Worm (Caenorhabditis elegans): Measurements from ENCODE around the gene F54C9.7.

F54C9.7 gene

DNA sequence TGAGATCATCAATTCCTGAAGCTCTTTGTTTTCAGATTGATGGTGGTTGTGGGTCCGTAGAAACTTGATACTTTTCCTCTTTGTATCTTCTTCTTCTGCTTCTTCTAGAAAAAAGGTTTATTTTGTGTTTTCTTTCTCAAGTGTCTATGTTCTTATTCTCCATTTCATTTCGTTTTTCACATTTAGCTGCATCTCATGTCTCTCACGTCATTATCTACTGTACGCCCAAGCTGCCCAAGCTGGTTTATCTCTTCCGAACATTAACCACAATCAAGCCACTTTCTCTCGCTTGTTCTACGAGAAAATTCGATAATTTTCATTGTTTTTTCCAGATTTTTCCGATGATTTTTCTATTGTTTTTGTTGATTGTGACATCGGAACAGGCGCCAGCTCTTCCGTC, 26.1 kb downstream of the F54C9.7 start, which contains the start of gene F28C6.5:
F28C6.5 (plus strand) TSS at position 301 of the 400 bp plus-strand sequence.
- no peak for TF ChIP-seq arid-1 (GFP tag; conservative IDR thresholded peaks at IDR 0.05)
- no peak for TF ChIP-seq vab-7 (GFP tag; IDR thresholded peaks at IDR 0.05)

DNA sequence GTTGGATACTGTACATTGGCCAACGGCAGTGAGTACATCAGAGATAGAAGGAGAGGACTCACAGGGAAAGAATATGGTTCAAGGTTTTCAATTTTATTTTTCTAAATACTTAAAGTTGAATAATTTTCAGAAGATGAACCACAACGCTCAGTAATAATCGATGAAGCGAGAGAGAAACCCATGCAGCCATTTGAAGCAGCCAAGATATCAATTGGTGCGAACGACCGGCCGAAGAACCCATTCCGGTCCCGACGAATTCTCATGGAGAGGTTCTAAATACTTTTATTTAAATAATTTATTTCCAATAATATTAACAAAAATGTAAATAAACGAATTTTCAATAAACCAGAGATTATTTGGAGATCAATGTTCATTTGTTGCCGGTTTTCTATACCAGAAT, 27.0 kb downstream of the F54C9.7 start, which contains the start of gene pigg-1:
pigg-1 (minus strand) TSS at position 101 of the 400 bp plus-strand sequence.
- no peak for TF ChIP-seq nhr-76 (tag; optimal IDR thresholded peaks at IDR 0.05)
- no peak for TF ChIP-seq nhr-10 (tag; optimal IDR thresholded peaks at IDR 0.05)
- TF ChIP-seq aha-1 (tag): peak; percentile 30
- TF ChIP-seq spr-3 (GFP tag; optimal IDR thresholded peaks at IDR 0.05): no peak
- TF ChIP-seq rbr-2 (tag; optimal IDR thresholded peaks at IDR 0.05): no peak
- no peak for TF ChIP-seq T26A8.4 (GFP tag; IDR thresholded peaks at IDR 0.05)
- TF ChIP-seq ama-1 (optimal IDR thresholded peaks at IDR 0.05): no peak

DNA sequence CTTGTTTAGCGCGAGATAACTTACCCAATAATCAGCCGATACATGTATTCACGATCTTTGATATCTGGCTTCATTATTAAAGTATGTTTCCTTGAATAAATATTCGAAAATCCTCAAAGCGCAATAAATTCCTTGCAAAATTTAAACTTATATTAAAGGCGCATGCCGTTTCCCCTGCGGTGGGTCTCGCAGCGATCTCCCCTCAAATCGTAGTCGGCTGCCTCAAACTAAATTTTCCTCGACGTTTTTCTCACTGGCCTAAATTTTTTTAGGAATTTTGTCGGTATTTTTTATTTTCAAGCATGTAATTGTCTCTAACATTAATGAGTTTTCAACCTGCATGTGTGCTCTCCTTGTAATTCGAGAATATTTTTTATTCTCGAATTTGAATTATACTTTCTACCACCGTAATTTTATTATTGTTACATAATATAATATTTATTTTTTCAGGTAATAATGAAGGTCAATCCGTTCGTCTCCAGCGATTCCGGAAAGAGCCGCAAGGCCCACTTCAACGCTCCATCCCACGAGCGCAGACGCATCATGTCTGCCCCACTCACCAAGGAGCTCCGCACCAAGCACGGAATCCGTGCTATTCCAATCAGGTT, 29.3 kb downstream of the F54C9.7 start, which contains the start of the genes cpf-1 and rpl-26:
cpf-1 (minus strand) TSS at position 104 of the 608 bp plus-strand sequence.
rpl-26 (plus strand) TSS at position 449 of the 608 bp plus-strand sequence.
- peak; percentile 32 for TF ChIP-seq rbr-2 (tag; optimal IDR thresholded peaks at IDR 0.05)
- no peak for TF ChIP-seq nhr-102 (tag; optimal IDR thresholded peaks at IDR 0.05)
- TF ChIP-seq zfp-2 (tag; optimal IDR thresholded peaks at IDR 0.05): no peak
- TF ChIP-seq nhr-41 (GFP tag; IDR thresholded peaks at IDR 0.05): no peak
- no peak for TF ChIP-seq dve-1 (tag; optimal IDR thresholded peaks at IDR 0.05; ENCODE audit: insufficient read depth)
- no peak for TF ChIP-seq zip-2 (tag; optimal IDR thresholded peaks at IDR 0.05)
- no peak for TF ChIP-seq daf-16 (GFP tag; optimal IDR thresholded peaks at IDR 0.05)
- TF ChIP-seq daf-16 (tag; optimal IDR thresholded peaks at IDR 0.05): no peak
- peak in 1 of 2 experiments; percentile 89 for TF ChIP-seq lsy-2 (tag; optimal IDR thresholded peaks at IDR 0.05)
- TF ChIP-seq nhr-11 (tag; optimal IDR thresholded peaks at IDR 0.05): peak; percentile 23
- TF ChIP-seq ceh-32 (tag; optimal IDR thresholded peaks at IDR 0.05; ENCODE audit: poor library complexity): no peak
- peak; percentile 15 for TF ChIP-seq nhr-6 (tag; optimal IDR thresholded peaks at IDR 0.05)
- TF ChIP-seq fkh-10 (GFP tag; optimal IDR thresholded peaks at IDR 0.05): peak; percentile 24
- TF ChIP-seq mes-2 (tag; optimal IDR thresholded peaks at IDR 0.05; ENCODE audit: poor library complexity, severe bottlenecking): peak; percentile 78
- peak; percentile 78 for TF ChIP-seq nhr-28 (tag; optimal IDR thresholded peaks at IDR 0.05)
- peak; percentile 61 for TF ChIP-seq aha-1 (tag)
- no peak for TF ChIP-seq lin-29 (GFP tag; IDR thresholded peaks at IDR 0.05)
- TF ChIP-seq zag-1 (tag; optimal IDR thresholded peaks at IDR 0.05): no peak
- TF ChIP-seq zfp-3 (GFP tag; conservative IDR thresholded peaks at IDR 0.05): no peak
- TF ChIP-seq dpl-1 (GFP tag; optimal IDR thresholded peaks at IDR 0.05): peak; percentile 70
- TF ChIP-seq nhr-77 (tag; optimal IDR thresholded peaks at IDR 0.05): peak; percentile 57
- TF ChIP-seq saeg-2 (GFP tag; IDR thresholded peaks at IDR 0.05): no peak
- peak; percentile 63 for TF ChIP-seq lin-38 (GFP tag; IDR thresholded peaks at IDR 0.05)
- no peak for TF ChIP-seq spr-3 (GFP tag; optimal IDR thresholded peaks at IDR 0.05)
- 0 out of 2 replicates have a peak, but pooled peaks have one; percentile 21 for TF ChIP-seq hmg-1.1 (GFP tag; IDR thresholded peaks at IDR 0.05)
- peak; percentile 28 for TF ChIP-seq hlh-11 (tag; optimal IDR thresholded peaks at IDR 0.05)
- no peak for TF ChIP-seq nhr-48 (tag; optimal IDR thresholded peaks at IDR 0.05)
- 0 out of 2 replicates have a peak, but pooled peaks have one; percentile 11 for TF ChIP-seq T26A8.4 (GFP tag; IDR thresholded peaks at IDR 0.05)
- TF ChIP-seq ceh-28 (tag; optimal IDR thresholded peaks at IDR 0.05): no peak

DNA sequence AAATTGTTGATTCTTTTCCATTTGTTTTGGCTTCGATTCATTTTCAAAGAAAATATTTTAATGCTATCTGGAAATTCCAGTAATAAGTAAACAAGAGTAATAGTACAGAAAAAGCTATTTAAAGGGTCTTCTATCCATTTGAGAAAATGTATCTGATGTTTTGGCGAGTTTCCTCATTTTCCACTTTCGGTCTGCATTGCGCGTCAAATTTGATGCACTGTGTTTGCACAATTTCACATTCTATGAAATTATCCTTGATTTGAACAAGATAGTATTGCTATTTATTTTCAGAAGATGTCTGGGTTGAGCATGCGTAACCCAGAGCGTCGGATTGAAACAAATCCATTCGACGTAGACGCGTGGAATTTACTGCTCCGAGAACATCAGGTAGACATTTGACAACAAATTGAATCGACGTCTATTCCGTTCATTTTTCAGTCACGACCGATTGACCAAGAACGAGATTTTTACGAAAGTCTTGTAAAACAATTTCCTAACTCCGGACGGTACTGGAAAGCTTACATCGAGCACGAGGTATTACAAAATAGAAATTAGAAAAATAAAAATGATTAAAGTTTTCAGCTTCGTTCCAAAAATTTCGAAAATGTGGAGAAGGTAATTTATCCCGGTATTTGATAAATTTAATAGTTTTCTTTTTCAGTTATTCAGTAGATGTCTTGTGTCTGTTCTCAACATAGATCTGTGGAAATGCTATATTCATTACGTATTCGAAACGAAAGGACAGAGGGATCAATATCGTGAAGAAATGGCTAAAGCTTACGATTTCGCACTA, 30.6 kb downstream of the F54C9.7 start, which contains the start of gene suf-1:
suf-1 (plus strand) TSS at position 280 of the 793 bp plus-strand sequence.
- TF ChIP-seq lin-38 (GFP tag; IDR thresholded peaks at IDR 0.05) (peak; percentile 80), nhr-6 (tag; optimal IDR thresholded peaks at IDR 0.05) (no peak), unc-62 (GFP tag; optimal IDR thresholded peaks at IDR 0.05 in 1 of 2) (peak in 1 of 2 experiments; percentile 60), unc-62 (tag; optimal IDR thresholded peaks at IDR 0.05) (no peak), nhr-41 (GFP tag; IDR thresholded peaks at IDR 0.05) (no peak), lin-1 (GFP tag; IDR thresholded peaks at IDR 0.05) (peak; percentile 22; the same call in 1 of the 2 replicates), mes-2 (tag; optimal IDR thresholded peaks at IDR 0.05; ENCODE audit: poor library complexity, severe bottlenecking) (peak; percentile 69), mdl-1 (tag; optimal IDR thresholded peaks at IDR 0.05) (no peak), ceh-82 (tag; optimal IDR thresholded peaks at IDR 0.05) (no peak), attf-4 (tag; optimal IDR thresholded peaks at IDR 0.05) (peak; percentile 72), daf-8 (GFP tag; IDR thresholded peaks at IDR 0.05) (no peak), arid-1 (GFP tag; conservative IDR thresholded peaks at IDR 0.05) (peak; percentile 54; the same call in 1 of the 2 replicates), ztf-11 (tag; optimal IDR thresholded peaks at IDR 0.05) (no peak), gei-8 (GFP tag; optimal IDR thresholded peaks at IDR 0.05) (no peak), nhr-25 (tag; optimal IDR thresholded peaks at IDR 0.05; ENCODE audit: borderline replicate concordance, insufficient read depth) (peak; percentile 57)
